Fruit fly (Drosophila melanogaster) whole organism, adult: ENCODE results near the gene Galt.
A peak's percentile ranks its signal among the peaks of the same experiment; 100 is the strongest.

Source experiments
- CG12768 ChIP-seq: fragments of 200-800 bp; sonication (Bioruptor generic); optimal IDR thresholded peaks from 2 replicates; lab custom pipeline; 2017; ENCODE audit warnings: missing biosample characterization, missing genetic modification characterization, mild to moderate bottlenecking, moderate library complexity, missing genetic modification reagents
- CG14711 ChIP-seq: fragments of 200-800 bp; sonication (Bioruptor generic); optimal IDR thresholded peaks from 2 replicates; lab custom pipeline; 2018; ENCODE audit warnings: missing biosample characterization, mild to moderate bottlenecking, missing genetic modification characterization, moderate library complexity
- CG1620 ChIP-seq: fragments of 200-800 bp; sonication (Bioruptor generic); optimal IDR thresholded peaks from 2 replicates; lab custom pipeline; 2016; ENCODE audit warnings: missing biosample characterization, missing genetic modification characterization
- CG33017 ChIP-seq: fragments of 200-800 bp; sonication (Bioruptor generic); optimal IDR thresholded peaks from 2 replicates; lab custom pipeline; 2018; ENCODE audit warnings: missing biosample characterization, mild to moderate bottlenecking, missing genetic modification characterization, moderate library complexity
- CG5204 ChIP-seq: fragments of 200-800 bp; sonication (Bioruptor generic); optimal IDR thresholded peaks from 2 replicates; lab custom pipeline; 2016; ENCODE audit warnings: missing biosample characterization, missing genetic modification characterization
- CG7045 ChIP-seq: fragments of 200-800 bp; sonication (Bioruptor generic); optimal IDR thresholded peaks from 2 replicates; lab custom pipeline; 2017; ENCODE audit warnings: missing biosample characterization, mild to moderate bottlenecking, missing genetic modification characterization
- Crg-1 ChIP-seq: fragments of 200-800 bp; sonication (Bioruptor generic); optimal IDR thresholded peaks from 2 replicates; lab custom pipeline; 2016; ENCODE audit warnings: missing biosample characterization, missing genetic modification characterization
- Hr96 ChIP-seq: fragments of 200-800 bp; sonication (Bioruptor generic); optimal IDR thresholded peaks from 2 replicates; lab custom pipeline; 2016; ENCODE audit warnings: missing biosample characterization, missing genetic modification characterization
- bab1 ChIP-seq: fragments of 200-800 bp; sonication (Bioruptor generic); optimal IDR thresholded peaks from 3 replicates; lab custom pipeline; 2019; ENCODE audit warnings: missing biosample characterization, mild to moderate bottlenecking, missing genetic modification characterization, moderate library complexity
- cnc ChIP-seq, 2 experiments: fragments of >200 bp; optimal IDR thresholded peaks; 2 replicates each; lab custom pipeline; 2017
- kay ChIP-seq: fragments of 200-800 bp; sonication (Bioruptor generic); peaks from one replicate; lab custom pipeline; 2016; ENCODE audit warnings: missing biosample characterization, missing genetic modification characterization, borderline replicate concordance
- pad ChIP-seq: fragments of 200-800 bp; sonication (Bioruptor generic); optimal IDR thresholded peaks from 3 replicates; lab custom pipeline; 2017; ENCODE audit warnings: missing biosample characterization, missing genetic modification characterization, mild to moderate bottlenecking, moderate library complexity, missing genetic modification reagents
- tj ChIP-seq: fragments of 200-800 bp; sonication (Bioruptor generic); optimal IDR thresholded peaks from 3 replicates; lab custom pipeline; 2017; ENCODE audit warnings: missing biosample characterization, mild to moderate bottlenecking, missing genetic modification characterization, moderate library complexity

- TF ChIP-seq Hr96 (no peak), Crg-1 (GFP tag; lab: Kevin White, UChicago) (no peak), bab1 (GFP tag; lab: Kevin White, UChicago) (no peak), CG12768 (no peak), CG14711 (tag; lab: Kevin White, UChicago) (no peak), pad (GFP tag; lab: Kevin White, UChicago) (no peak), cnc (optimal IDR thresholded peaks at IDR 0.05; lab: Kevin White, UChicago) (no peak), CG1620 (no peak), kay (GFP tag; lab: Kevin White, UChicago) (no peak), CG7045 (GFP tag; lab: Kevin White, UChicago) (no peak), CG5204 (GFP tag; lab: Kevin White, UChicago) (no peak), CG33017 (tag; lab: Kevin White, UChicago) (no peak), tj (GFP tag; lab: Kevin White, UChicago) (peak; percentile 99)
Measured at dm6 chr2L:6622031-6622430, 45.8 kb downstream of the Galt start.
